Fruit fly (Drosophila melanogaster) whole organism, pupa: ENCODE measurements around the gene CG43954.

Experiments
- CG17806 ChIP-seq: fragments of 200-800 bp; sonication (Bioruptor generic); optimal IDR thresholded peaks from 2 replicates; lab custom pipeline; 2018; ENCODE audit warnings: missing biosample characterization, mild to moderate bottlenecking, missing genetic modification characterization, moderate library complexity
- CG32121 ChIP-seq: fragments of 200-800 bp; sonication (Bioruptor generic); IDR thresholded peaks from 2 replicates; pipeline ENCODE4 v1.3.6; 2022; ENCODE audit warnings: missing biosample characterization, missing genetic modification characterization
- CG8301 ChIP-seq: fragments of 200-800 bp; sonication (Bioruptor generic); optimal IDR thresholded peaks from 2 replicates; lab custom pipeline; 2018; ENCODE audit warnings: missing biosample characterization, mild to moderate bottlenecking, missing genetic modification characterization
- D1 ChIP-seq: fragments of 200-800 bp; sonication (Bioruptor generic); optimal IDR thresholded peaks from 2 replicates; lab custom pipeline; 2018; ENCODE audit warnings: missing biosample characterization, mild to moderate bottlenecking, missing genetic modification characterization, moderate library complexity
- Ets98B ChIP-seq: fragments of 200-800 bp; sonication (Bioruptor generic); IDR thresholded peaks from 2 replicates; pipeline ENCODE4 v1.3.6; 2022; ENCODE audit warnings: missing biosample characterization, missing genetic modification characterization
- Pif1B ChIP-seq: fragments of 200-800 bp; sonication (Bioruptor generic); optimal IDR thresholded peaks from 3 replicates; lab custom pipeline; 2016; ENCODE audit warnings: missing biosample characterization, missing genetic modification characterization
- gl ChIP-seq: fragments of 200-800 bp; sonication (Bioruptor generic); optimal IDR thresholded peaks from 2 replicates; lab custom pipeline; 2018; ENCODE audit warnings: missing biosample characterization, mild to moderate bottlenecking, missing genetic modification characterization
- rn ChIP-seq: fragments of 200-800 bp; sonication (Bioruptor generic); IDR thresholded peaks from 2 replicates; pipeline ENCODE4 v1.3.6; 2022; ENCODE audit warnings: missing biosample characterization, missing genetic modification characterization

DNA sequence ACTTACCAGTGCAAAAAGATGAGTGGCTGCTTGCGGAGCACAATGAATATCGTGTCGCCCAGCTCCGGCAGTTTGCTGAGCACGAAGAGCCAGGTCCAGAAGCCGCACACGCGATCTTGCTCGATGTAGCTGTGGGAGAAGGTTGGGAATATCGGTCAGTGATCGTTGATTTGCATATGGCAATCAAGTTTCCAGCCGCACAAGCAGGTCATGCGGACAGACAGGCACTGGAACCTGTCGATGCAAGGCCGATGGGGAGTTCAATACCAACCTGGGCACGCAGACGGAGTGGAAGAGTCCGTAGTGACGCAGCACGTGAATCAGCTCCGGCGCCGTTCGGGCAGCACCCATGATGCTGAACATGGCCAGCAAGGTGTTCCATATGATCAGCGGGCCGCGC, 60.4 kb downstream of the CG43954 start:
- TF ChIP-seq gl (tag; lab: Kevin White, UChicago) = no peak
- TF ChIP-seq rn (GFP tag; lab: Robert Waterston, UW) = no peak
- no peak for TF ChIP-seq CG32121 (GFP tag; lab: Robert Waterston, UW)
- TF ChIP-seq CG17806 (tag; lab: Kevin White, UChicago) = no peak
- no peak for TF ChIP-seq CG8301 (tag; lab: Kevin White, UChicago)
- TF ChIP-seq D1 (tag; lab: Kevin White, UChicago) = no peak
- TF ChIP-seq Ets98B (GFP tag; lab: Robert Waterston, UW) = no peak
- TF ChIP-seq Pif1B = no peak
